Worm (Caenorhabditis elegans): Measurements from ENCODE around the gene F49E12.7.

DNA sequence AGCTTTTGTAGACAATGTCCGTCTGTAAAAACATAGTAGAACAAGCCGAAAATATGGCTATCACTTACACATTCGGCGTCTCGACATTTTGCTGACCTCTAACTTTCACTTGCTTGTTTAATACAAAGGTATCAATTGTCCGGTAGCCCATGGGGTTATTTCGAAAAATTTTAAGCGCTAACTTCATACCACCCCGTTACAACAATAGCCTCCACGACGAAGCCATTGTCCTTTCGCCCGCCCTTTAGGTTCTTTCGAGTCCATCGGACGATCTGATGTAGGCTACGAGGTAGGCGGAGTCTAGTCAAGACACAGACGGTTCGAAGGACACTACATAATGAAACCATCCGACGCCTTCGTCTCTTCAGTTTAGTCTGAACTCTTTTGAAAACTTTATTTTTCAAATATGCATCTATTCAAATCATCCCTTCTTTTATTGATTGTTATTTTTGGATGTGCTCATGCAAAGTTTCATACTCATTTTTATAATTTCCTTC, 42.9 kb upstream of the F49E12.7 start, which contains the start of gene lips-10:
- TF ChIP-seq madf-9 (GFP tag; conservative IDR thresholded peaks at IDR 0.05), result no peak
- no peak for TF ChIP-seq daf-16 (GFP tag; optimal IDR thresholded peaks at IDR 0.05)
- TF ChIP-seq daf-16 (tag; optimal IDR thresholded peaks at IDR 0.05), result no peak
- no peak for TF ChIP-seq F44E2.7 (GFP tag; IDR thresholded peaks at IDR 0.05)
- TF ChIP-seq fkh-10 (GFP tag; optimal IDR thresholded peaks at IDR 0.05), result no peak
- TF ChIP-seq spr-1 (tag; optimal IDR thresholded peaks at IDR 0.05), result no peak
- TF ChIP-seq saeg-2 (GFP tag; IDR thresholded peaks at IDR 0.05), result no peak
- no peak for TF ChIP-seq mdt-29 (GFP tag; IDR thresholded peaks at IDR 0.05)
- no peak for TF ChIP-seq Y105C5A.15 (GFP tag; IDR thresholded peaks at IDR 0.05)
- TF ChIP-seq gei-8 (GFP tag; optimal IDR thresholded peaks at IDR 0.05), result no peak
- no peak for TF ChIP-seq nhr-76 (tag; optimal IDR thresholded peaks at IDR 0.05)
- TF ChIP-seq aly-2 (tag; optimal IDR thresholded peaks at IDR 0.05), result no peak
- TF ChIP-seq nhr-11 (tag; optimal IDR thresholded peaks at IDR 0.05), result no peak
- TF ChIP-seq nhr-237 (tag; optimal IDR thresholded peaks at IDR 0.05), result no peak
